Fruit fly (Drosophila melanogaster) whole organism, embryonic: ENCODE data around the gene maca.

Experiments
- Atf6 ChIP-seq: fragments of 200-800 bp; sonication (Bioruptor generic); IDR thresholded peaks from 2 replicates; pipeline ENCODE4 v1.3.6; 2022; ENCODE audit warnings: missing biosample characterization, missing genetic modification characterization
- CG10654 ChIP-seq: fragments of 200-800 bp; sonication (Bioruptor generic); optimal IDR thresholded peaks from 2 replicates; lab custom pipeline; 2016; ENCODE audit warnings: missing biosample characterization, missing genetic modification characterization
- CG10979 ChIP-seq: fragments of 200-800 bp; sonication (Bioruptor generic); optimal IDR thresholded peaks from 2 replicates; lab custom pipeline; 2018; ENCODE audit warnings: missing biosample characterization, mild to moderate bottlenecking, missing genetic modification characterization, moderate library complexity
- CG12155 ChIP-seq: fragments of 200-800 bp; sonication (Bioruptor generic); optimal IDR thresholded peaks from 3 replicates; lab custom pipeline; 2016; ENCODE audit warnings: missing biosample characterization, missing genetic modification characterization
- CG12219 ChIP-seq: fragments of 200-800 bp; sonication (Bioruptor generic); optimal IDR thresholded peaks from 3 replicates; lab custom pipeline; 2018; ENCODE audit warnings: missing biosample characterization, mild to moderate bottlenecking, missing genetic modification characterization
- CG13296 ChIP-seq: fragments of 200-800 bp; sonication (Bioruptor generic); optimal IDR thresholded peaks from 3 replicates; lab custom pipeline; 2018; ENCODE audit warnings: missing biosample characterization, mild to moderate bottlenecking, missing genetic modification characterization
- CG14667 ChIP-seq: fragments of 200-800 bp; sonication (Bioruptor generic); IDR thresholded peaks from 2 replicates; pipeline ENCODE4 v1.3.6; 2022; ENCODE audit warnings: missing biosample characterization, missing genetic modification characterization
- CG14710 ChIP-seq: fragments of 200-800 bp; sonication (Bioruptor generic); optimal IDR thresholded peaks from 3 replicates; lab custom pipeline; 2019; ENCODE audit warnings: missing biosample characterization, mild to moderate bottlenecking, missing genetic modification characterization, moderate library complexity
- CG15011 ChIP-seq: fragments of 200-800 bp; sonication (Bioruptor generic); optimal IDR thresholded peaks from 3 replicates; lab custom pipeline; 2018; ENCODE audit warnings: missing biosample characterization, mild to moderate bottlenecking, missing genetic modification characterization
- CG15269 ChIP-seq: fragments of 200-800 bp; sonication (Bioruptor generic); optimal IDR thresholded peaks from 2 replicates; lab custom pipeline; 2018; ENCODE audit warnings: missing biosample characterization, mild to moderate bottlenecking, missing genetic modification characterization, moderate library complexity
- CG15479 ChIP-seq: fragments of 200-800 bp; sonication (Bioruptor generic); optimal IDR thresholded peaks from 3 replicates; lab custom pipeline; 2019; ENCODE audit warnings: missing biosample characterization, mild to moderate bottlenecking, missing genetic modification characterization, moderate library complexity
- CG18262 ChIP-seq: fragments of 200-800 bp; optimal IDR thresholded peaks from 3 replicates; lab custom pipeline; 2019; ENCODE audit warnings: missing biosample characterization, mild to moderate bottlenecking, missing genetic modification characterization, moderate library complexity
- CG18599 ChIP-seq: fragments of 200-800 bp; sonication (Bioruptor generic); optimal IDR thresholded peaks from 3 replicates; lab custom pipeline; 2017; ENCODE audit warnings: missing biosample characterization, missing genetic modification characterization, mild to moderate bottlenecking, moderate library complexity, missing genetic modification reagents
- CG31224 ChIP-seq: fragments of 200-800 bp; sonication (Bioruptor generic); IDR thresholded peaks from 2 replicates; pipeline ENCODE4 v1.3.6; 2022; ENCODE audit warnings: missing biosample characterization, missing genetic modification characterization
- CG32532 ChIP-seq: fragments of 200-800 bp; sonication (Bioruptor generic); IDR thresholded peaks from 2 replicates; pipeline ENCODE4 v1.3.6; 2022; ENCODE audit warnings: missing biosample characterization, missing genetic modification characterization
- CG32767 ChIP-seq: fragments of 200-800 bp; sonication (Bioruptor generic); IDR thresholded peaks from 2 replicates; pipeline ENCODE4 v1.3.6; 2022; ENCODE audit warnings: missing biosample characterization, missing genetic modification characterization
- CG3995 ChIP-seq: fragments of 200-800 bp; sonication (Bioruptor generic); optimal IDR thresholded peaks from 3 replicates; lab custom pipeline; 2016; ENCODE audit warnings: missing biosample characterization, missing genetic modification characterization
- CG6683 ChIP-seq: fragments of 200-800 bp; sonication (Bioruptor generic); optimal IDR thresholded peaks from 2 replicates; lab custom pipeline; 2017; ENCODE audit warnings: missing biosample characterization, mild to moderate bottlenecking, missing genetic modification characterization, missing genetic modification reagents
- CG6689 ChIP-seq: fragments of 200-800 bp; sonication (Bioruptor generic); IDR thresholded peaks from 2 replicates; pipeline ENCODE4 v1.3.6; 2022; ENCODE audit warnings: missing biosample characterization, missing genetic modification characterization
- CG7839 ChIP-seq: fragments of 200-800 bp; sonication (Bioruptor generic); optimal IDR thresholded peaks from 3 replicates; lab custom pipeline; 2018; ENCODE audit warnings: missing biosample characterization, mild to moderate bottlenecking, missing genetic modification characterization, moderate library complexity
- CG7928 ChIP-seq: fragments of 200-800 bp; sonication (Bioruptor generic); optimal IDR thresholded peaks from 2 replicates; lab custom pipeline; 2017; ENCODE audit warnings: missing biosample characterization, mild to moderate bottlenecking, missing genetic modification characterization
- CG9876 ChIP-seq: fragments of 200-800 bp; sonication (Bioruptor generic); optimal IDR thresholded peaks from 2 replicates; lab custom pipeline; 2016; ENCODE audit warnings: missing biosample characterization, missing genetic modification characterization
- CHES-1-like ChIP-seq: fragments of 200-800 bp; sonication (Bioruptor generic); optimal IDR thresholded peaks from 2 replicates; lab custom pipeline; 2016; ENCODE audit warnings: missing biosample characterization, missing genetic modification characterization
- D19A ChIP-seq: fragments of 200-800 bp; optimal IDR thresholded peaks from 3 replicates; lab custom pipeline; 2019; ENCODE audit warnings: missing biosample characterization, mild to moderate bottlenecking, missing genetic modification characterization, moderate library complexity
- Dfd ChIP-seq, 2 experiments: fragments of >200 bp; optimal IDR thresholded peaks; 2 replicates each; lab custom pipeline; 2017; ENCODE audit warnings: missing biosample characterization in 2 of 2, missing genetic modification characterization in 2 of 2
- E2f2 ChIP-seq: fragments of 200-800 bp; sonication (Bioruptor generic); IDR thresholded peaks from 2 replicates; pipeline ENCODE4 v1.3.6; 2022; ENCODE audit warnings: missing biosample characterization, missing genetic modification characterization
- Ets97D ChIP-seq: fragments of 200-800 bp; sonication (Bioruptor generic); optimal IDR thresholded peaks from 3 replicates; lab custom pipeline; 2016; ENCODE audit warnings: missing biosample characterization, missing genetic modification characterization
- Fer3 ChIP-seq: fragments of 200-800 bp; sonication (Bioruptor generic); optimal IDR thresholded peaks from 2 replicates; lab custom pipeline; 2018; ENCODE audit warnings: missing biosample characterization, mild to moderate bottlenecking, missing genetic modification characterization, moderate library complexity
- HmgZ ChIP-seq: fragments of 200-800 bp; sonication (Bioruptor generic); optimal IDR thresholded peaks from 2 replicates; lab custom pipeline; 2018; ENCODE audit warnings: missing biosample characterization, mild to moderate bottlenecking, missing genetic modification characterization
- Lpt ChIP-seq: fragments of >200 bp; optimal IDR thresholded peaks from 2 replicates; lab custom pipeline; 2018; ENCODE audit warnings: missing biosample characterization, missing genetic modification characterization
- Myb ChIP-seq: fragments of 200-800 bp; sonication (Bioruptor generic); optimal IDR thresholded peaks from 2 replicates; lab custom pipeline; 2016; ENCODE audit warnings: missing biosample characterization, missing genetic modification characterization
- Spps ChIP-seq: fragments of 200-800 bp; sonication (Bioruptor generic); optimal IDR thresholded peaks from 2 replicates; lab custom pipeline; 2018; ENCODE audit warnings: missing biosample characterization, mild to moderate bottlenecking, missing genetic modification characterization
- Usf ChIP-seq: fragments of 200-800 bp; sonication (Bioruptor generic); optimal IDR thresholded peaks from 2 replicates; lab custom pipeline; 2017; ENCODE audit warnings: missing genotype, missing biosample characterization, missing genetic modification characterization
- al ChIP-seq: fragments of 200-800 bp; sonication (Bioruptor generic); IDR thresholded peaks from 2 replicates; pipeline ENCODE4 v1.3.6; 2022; ENCODE audit warnings: missing biosample characterization, missing genetic modification characterization
- aop ChIP-seq: fragments of 200-800 bp; sonication (Bioruptor generic); IDR thresholded peaks from 2 replicates; pipeline ENCODE4 v1.3.6; 2022; ENCODE audit warnings: missing biosample characterization, missing genetic modification characterization
- bab2 ChIP-seq: fragments of 200-800 bp; sonication (Bioruptor generic); optimal IDR thresholded peaks from 2 replicates; lab custom pipeline; 2016; ENCODE audit warnings: missing biosample characterization, missing genetic modification characterization
- cwo ChIP-seq: fragments of 200-800 bp; sonication (Bioruptor generic); optimal IDR thresholded peaks from 3 replicates; lab custom pipeline; 2017; ENCODE audit warnings: missing biosample characterization, missing genetic modification characterization, mild to moderate bottlenecking, moderate library complexity, missing genetic modification reagents
- disco-r ChIP-seq: fragments of 200-800 bp; sonication (Bioruptor generic); optimal IDR thresholded peaks from 2 replicates; lab custom pipeline; 2016; ENCODE audit warnings: missing biosample characterization, missing genetic modification characterization
- fd96Cb ChIP-seq: fragments of 200-800 bp; sonication (Bioruptor generic); optimal IDR thresholded peaks from 2 replicates; lab custom pipeline; 2018; ENCODE audit warnings: missing biosample characterization, mild to moderate bottlenecking, missing genetic modification characterization, moderate library complexity
- gcm2 ChIP-seq: fragments of 200-800 bp; sonication (Bioruptor generic); optimal IDR thresholded peaks from 2 replicates; lab custom pipeline; 2016; ENCODE audit warnings: missing biosample characterization, missing genetic modification characterization
- grau ChIP-seq: fragments of 200-800 bp; optimal IDR thresholded peaks from 3 replicates; lab custom pipeline; 2019; ENCODE audit warnings: missing biosample characterization, mild to moderate bottlenecking, missing genetic modification characterization, moderate library complexity
- lab ChIP-seq: fragments of 200-800 bp; sonication (Bioruptor generic); optimal IDR thresholded peaks from 3 replicates; lab custom pipeline; 2017; ENCODE audit warnings: missing biosample characterization, missing genetic modification characterization, mild to moderate bottlenecking, moderate library complexity, missing genetic modification reagents
- mld ChIP-seq: fragments of 200-800 bp; sonication (Bioruptor generic); IDR thresholded peaks from 3 replicates; pipeline ENCODE4 v1.3.6; 2022; ENCODE audit warnings: missing biosample characterization, missing genetic modification characterization; ENCODE audit not compliant: partially characterized antibody
- phol ChIP-seq: fragments of 200-800 bp; sonication (Bioruptor generic); optimal IDR thresholded peaks from 3 replicates; lab custom pipeline; 2018; ENCODE audit warnings: missing biosample characterization, mild to moderate bottlenecking, missing genetic modification characterization, moderate library complexity
- ranshi ChIP-seq: fragments of 200-800 bp; sonication (Bioruptor generic); IDR thresholded peaks from 2 replicates; pipeline ENCODE4 v1.3.6; 2022; ENCODE audit warnings: missing biosample characterization, missing genetic modification characterization
- row ChIP-seq: fragments of 200-800 bp; sonication (Bioruptor generic); IDR thresholded peaks from 3 replicates; pipeline ENCODE4 v1.3.6; 2022; ENCODE audit warnings: missing biosample characterization, missing genetic modification characterization
- scrt ChIP-seq: fragments of 200-800 bp; sonication (Bioruptor generic); optimal IDR thresholded peaks from 2 replicates; lab custom pipeline; 2018; ENCODE audit warnings: missing biosample characterization, mild to moderate bottlenecking, missing genetic modification characterization, moderate library complexity
- slbo ChIP-seq: fragments of 200-800 bp; sonication (Bioruptor generic); IDR thresholded peaks from 2 replicates; pipeline ENCODE4 v1.3.6; 2022; ENCODE audit warnings: missing biosample characterization, missing genetic modification characterization
- sob ChIP-seq: fragments of 200-800 bp; sonication (Bioruptor generic); IDR thresholded peaks from 2 replicates; pipeline ENCODE4 v1.3.6; 2022; ENCODE audit warnings: missing biosample characterization, missing genetic modification characterization
- ssp ChIP-seq: fragments of 200-800 bp; sonication (Bioruptor generic); IDR thresholded peaks from 2 replicates; pipeline ENCODE4 v1.3.6; 2022; ENCODE audit warnings: missing biosample characterization, missing genetic modification characterization
- tio ChIP-seq: fragments of 200-800 bp; sonication (Bioruptor generic); optimal IDR thresholded peaks from 2 replicates; lab custom pipeline; 2017; ENCODE audit warnings: missing biosample characterization, missing genetic modification characterization, inconsistent platforms

Gene maca

dm6 chr3R:15472753-15473212, 21.6 kb upstream of the maca start (continued):
- TF ChIP-seq Ets97D (GFP tag; lab: Kevin White, UChicago) (no peak), CG14710 (peak; percentile 7), ranshi (GFP tag; lab: Robert Waterston, UW) (peak; percentile 35; the same call in 1 of the 2 replicates), CG6683 (GFP tag; lab: Kevin White, UChicago) (no peak), CG9876 (GFP tag; lab: Kevin White, UChicago) (peak; percentile 34), tio (GFP tag; lab: Kevin White, UChicago) (peak; percentile 35), cwo (GFP tag; lab: Kevin White, UChicago) (peak; percentile 9), disco-r (GFP tag; lab: Kevin White, UChicago) (peak; percentile 8), Atf6 (GFP tag; lab: Robert Waterston, UW) (peak; percentile 74), CG18262 (tag; lab: Kevin White, UChicago) (peak; percentile 45), gcm2 (GFP tag; lab: Kevin White, UChicago) (no peak), CG18599 (GFP tag; lab: Kevin White, UChicago) (peak; percentile 44), aop (no peak), bab2 (GFP tag; lab: Kevin White, UChicago) (peak; percentile 31), grau (peak; percentile 72), CG3995 (GFP tag; lab: Kevin White, UChicago) (peak; percentile 16), ssp (GFP tag; lab: Robert Waterston, UW) (no peak), CG14667 (GFP tag; lab: Robert Waterston, UW) (no peak), CG15011 (GFP tag; lab: Kevin White, UChicago) (peak; percentile 16), al (GFP tag; lab: Robert Waterston, UW) (peak; percentile 67), CG15269 (tag; lab: Kevin White, UChicago) (peak; percentile 64), phol (tag; lab: Kevin White, UChicago) (peak; percentile 48), HmgZ (tag; lab: Kevin White, UChicago) (peak; percentile 19), CG32767 (GFP tag; lab: Robert Waterston, UW) (no peak), scrt (GFP tag; lab: Kevin White, UChicago) (peak; percentile 62), CG32532 (GFP tag; lab: Robert Waterston, UW) (peak; percentile 69), row (GFP tag; lab: Robert Waterston, UW) (peak; percentile 62; the same call in 2 of the 3 replicates), CG7839 (peak; percentile 68), CG15479 (GFP tag; lab: Kevin White, UChicago) (no peak), fd96Cb (tag; lab: Kevin White, UChicago) (peak; percentile 27), CG10979 (tag; lab: Kevin White, UChicago) (peak; percentile 29), CG7928 (peak; percentile 6), CG13296 (GFP tag; lab: Kevin White, UChicago) (peak; percentile 20), CHES-1-like (GFP tag; lab: Kevin White, UChicago) (peak; percentile 22), slbo (peak; percentile 66), CG12219 (GFP tag; lab: Kevin White, UChicago) (peak; percentile 21), mld (GFP tag; lab: Robert Waterston, UW) (no peak), Spps (tag; lab: Kevin White, UChicago) (no peak), CG10654 (peak; percentile 9), lab (GFP tag; lab: Kevin White, UChicago) (peak; percentile 63), Dfd (GFP tag; optimal IDR thresholded peaks at IDR 0.05; lab: Kevin White, UChicago) (no peak), CG31224 (GFP tag; lab: Robert Waterston, UW) (peak; percentile 9; the same call in 1 of the 2 replicates), E2f2 (GFP tag; lab: Robert Waterston, UW) (peak; percentile 11; the same call in 1 of the 2 replicates), Myb (peak; percentile 30), Lpt (GFP tag; lab: Kevin White, UChicago) (no peak), D19A (peak; percentile 93), Usf (peak; percentile 51), CG12155 (GFP tag; lab: Kevin White, UChicago) (peak; percentile 35), sob (GFP tag; lab: Robert Waterston, UW) (peak; percentile 47; the same call in 1 of the 2 replicates), CG6689 (GFP tag; lab: Robert Waterston, UW) (0 out of 2 replicates have a peak, but pooled peaks have one; percentile 19), Fer3 (tag; lab: Kevin White, UChicago) (peak; percentile 48)
